Fruit fly (Drosophila melanogaster): ENCODE results near the gene Polr3F.

The Polr3F gene

DNA sequence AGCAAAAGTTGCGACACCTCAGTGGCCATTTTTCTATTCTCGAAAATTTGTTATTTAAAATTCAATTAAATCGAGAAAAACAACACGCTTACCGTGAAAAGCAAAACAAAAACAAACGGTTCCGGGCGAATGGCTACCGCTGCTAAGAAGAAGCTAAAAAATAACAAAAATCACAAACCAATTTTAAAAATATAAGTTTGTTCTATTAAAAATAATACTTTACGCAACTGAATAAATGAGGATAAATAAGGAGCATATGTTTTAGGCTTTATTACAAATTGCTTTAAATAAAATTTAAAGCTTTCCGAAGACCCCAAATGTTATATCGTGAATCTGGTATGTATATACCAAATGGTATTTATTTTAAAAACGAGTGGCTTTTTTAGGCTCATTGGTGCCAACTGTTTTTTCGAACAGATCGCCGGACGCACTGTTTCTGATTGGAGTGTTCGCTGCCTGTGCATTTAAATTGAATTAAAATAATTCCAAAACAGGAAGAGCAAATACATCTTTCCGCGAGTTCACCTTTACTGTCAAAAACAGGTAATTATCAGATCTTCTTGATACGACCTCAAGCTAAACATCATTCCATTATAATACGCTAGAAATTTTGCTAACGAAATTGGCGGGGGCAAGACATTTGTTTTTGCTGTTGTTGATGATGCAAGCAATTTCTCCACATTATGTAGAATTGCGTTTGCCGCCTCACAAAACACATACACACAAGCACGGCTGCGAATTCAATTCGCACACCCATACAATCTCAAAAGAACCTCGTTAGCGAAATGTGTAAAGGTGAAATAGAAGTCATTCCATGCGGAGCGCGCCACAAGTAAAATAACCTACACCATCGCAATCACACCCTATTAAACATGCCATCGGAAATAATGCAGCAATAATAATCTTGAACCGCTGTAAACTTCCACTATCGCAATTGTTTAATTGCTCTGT is at the start of gene Polr3F, which contains the start of gene PyK:
Polr3F (minus strand) TSS at position 248 of the 951 bp plus-strand sequence.
PyK (plus strand) TSS at position 411 of the 951 bp plus-strand sequence.
- no peak for TF ChIP-seq CG33017 (tag; optimal IDR thresholded peaks at IDR 0.05)
- no peak for TF ChIP-seq kay (GFP tag; ENCODE audit: borderline replicate concordance)
- peak; percentile 25 for TF ChIP-seq toe (GFP tag; optimal IDR thresholded peaks at IDR 0.05)
- TF ChIP-seq CG11617 (GFP tag; optimal IDR thresholded peaks at IDR 0.05): peak; percentile 35
- TF ChIP-seq ovo (GFP tag; optimal IDR thresholded peaks at IDR 0.05): peak; percentile 25
- TF ChIP-seq pad (GFP tag; optimal IDR thresholded peaks at IDR 0.05): peak; percentile 16
- peak; percentile 34 for TF ChIP-seq Mnt (GFP tag; optimal IDR thresholded peaks at IDR 0.05)
- TF ChIP-seq CG1620 (GFP tag; optimal IDR thresholded peaks at IDR 0.05): peak; percentile 39
- peak; percentile 32 for TF ChIP-seq Hr96 (GFP tag; optimal IDR thresholded peaks at IDR 0.05)
- peak; percentile 52 for TF ChIP-seq CG14711 (tag; optimal IDR thresholded peaks at IDR 0.05)
- peak; percentile 48 for TF ChIP-seq CG7101 (tag; optimal IDR thresholded peaks at IDR 0.05)
- TF ChIP-seq bab1 (GFP tag; optimal IDR thresholded peaks at IDR 0.05): no peak
- TF ChIP-seq tj (GFP tag; optimal IDR thresholded peaks at IDR 0.05): peak; percentile 95
- no peak for TF ChIP-seq CG7045 (GFP tag; optimal IDR thresholded peaks at IDR 0.05)
- TF ChIP-seq Crg-1 (GFP tag; optimal IDR thresholded peaks at IDR 0.05): no peak
- no peak for TF ChIP-seq CG5204 (GFP tag; optimal IDR thresholded peaks at IDR 0.05)
- no peak for TF ChIP-seq Clk (GFP tag; optimal IDR thresholded peaks at IDR 0.05)
- peak; percentile 37 for TF ChIP-seq CG12768 (GFP tag; optimal IDR thresholded peaks at IDR 0.05)
- TF ChIP-seq cnc (optimal IDR thresholded peaks at IDR 0.05): no peak
- TF ChIP-seq cic (GFP tag; optimal IDR thresholded peaks at IDR 0.05): no peak

- TF ChIP-seq Mnt (GFP tag; optimal IDR thresholded peaks at IDR 0.05) (peak; percentile 20), Hr96 (GFP tag; optimal IDR thresholded peaks at IDR 0.05) (peak; percentile 12), cic (GFP tag; optimal IDR thresholded peaks at IDR 0.05) (peak; percentile 55), Crg-1 (GFP tag; optimal IDR thresholded peaks at IDR 0.05) (no peak), CG12768 (GFP tag; optimal IDR thresholded peaks at IDR 0.05) (peak; percentile 7), cnc (optimal IDR thresholded peaks at IDR 0.05) (no peak), kay (GFP tag; ENCODE audit: borderline replicate concordance) (peak; percentile 14)
Measured at dm6 chr3R:22411879-22412587, 44.9 kb upstream of the Polr3F start.

dm6 chr3R:22410537-22411360 is 43.6 kb upstream of the Polr3F start, which contains the start of the genes CG13850 and lqfR:
Gene CG13850 (minus strand): TSS chr3R:22410915.
Gene lqfR (plus strand): TSS chr3R:22411301.
- TF ChIP-seq CG33017 (tag; optimal IDR thresholded peaks at IDR 0.05) (peak; percentile 61), toe (GFP tag; optimal IDR thresholded peaks at IDR 0.05) (peak; percentile 92), CG5204 (GFP tag; optimal IDR thresholded peaks at IDR 0.05) (peak; percentile 85), CG7045 (GFP tag; optimal IDR thresholded peaks at IDR 0.05) (peak; percentile 69), Mnt (GFP tag; optimal IDR thresholded peaks at IDR 0.05) (peak; percentile 77), cnc (optimal IDR thresholded peaks at IDR 0.05) (no peak), tj (GFP tag; optimal IDR thresholded peaks at IDR 0.05) (peak; percentile 57), CG12768 (GFP tag; optimal IDR thresholded peaks at IDR 0.05) (peak; percentile 88), CG7101 (tag; optimal IDR thresholded peaks at IDR 0.05) (peak; percentile 81), pad (GFP tag; optimal IDR thresholded peaks at IDR 0.05) (peak; percentile 87), cic (GFP tag; optimal IDR thresholded peaks at IDR 0.05) (peak; percentile 49), CG1620 (GFP tag; optimal IDR thresholded peaks at IDR 0.05) (peak; percentile 88), kay (GFP tag; ENCODE audit: borderline replicate concordance) (peak; percentile 95), CG14711 (tag; optimal IDR thresholded peaks at IDR 0.05) (peak; percentile 65), Crg-1 (GFP tag; optimal IDR thresholded peaks at IDR 0.05) (peak; percentile 89), bab1 (GFP tag; optimal IDR thresholded peaks at IDR 0.05) (peak; percentile 25), Hr96 (GFP tag; optimal IDR thresholded peaks at IDR 0.05) (peak; percentile 84), CG11617 (GFP tag; optimal IDR thresholded peaks at IDR 0.05) (peak; percentile 84), Clk (GFP tag; optimal IDR thresholded peaks at IDR 0.05) (peak; percentile 73), ovo (GFP tag; optimal IDR thresholded peaks at IDR 0.05) (peak; percentile 80)

DNA sequence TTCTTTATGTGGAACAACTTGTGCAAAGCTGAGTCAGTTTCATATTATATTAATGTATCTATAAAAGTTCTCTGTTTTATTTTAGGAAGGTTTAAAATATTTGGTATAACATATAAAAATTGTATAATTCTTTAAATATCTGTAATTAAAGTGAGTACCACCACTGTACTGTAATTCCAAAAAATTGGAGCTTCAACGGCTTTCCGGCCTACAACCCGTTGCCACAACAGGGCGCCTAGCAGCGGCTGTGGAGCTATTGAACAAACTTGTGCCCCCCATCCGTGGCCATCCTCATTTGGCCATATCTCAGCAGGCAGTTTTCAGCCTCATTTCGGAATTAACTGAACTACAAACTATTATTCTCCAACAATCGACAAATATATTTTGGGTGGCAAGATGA is 38.5 kb upstream of the Polr3F start, which contains the start of gene CG13855:
CG13855 (plus strand) TSS at position 301 of the 400 bp plus-strand sequence.
- no peak for TF ChIP-seq CG14711 (tag; optimal IDR thresholded peaks at IDR 0.05)
- no peak for TF ChIP-seq cnc (optimal IDR thresholded peaks at IDR 0.05)
- TF ChIP-seq Crg-1 (GFP tag; optimal IDR thresholded peaks at IDR 0.05): no peak
- no peak for TF ChIP-seq CG5204 (GFP tag; optimal IDR thresholded peaks at IDR 0.05)
- TF ChIP-seq pad (GFP tag; optimal IDR thresholded peaks at IDR 0.05): no peak
- TF ChIP-seq CG1620 (GFP tag; optimal IDR thresholded peaks at IDR 0.05): no peak
- TF ChIP-seq ovo (GFP tag; optimal IDR thresholded peaks at IDR 0.05): no peak
- no peak for TF ChIP-seq tj (GFP tag; optimal IDR thresholded peaks at IDR 0.05)
- TF ChIP-seq CG12768 (GFP tag; optimal IDR thresholded peaks at IDR 0.05): no peak
- no peak for TF ChIP-seq kay (GFP tag; ENCODE audit: borderline replicate concordance)
- TF ChIP-seq CG7045 (GFP tag; optimal IDR thresholded peaks at IDR 0.05): no peak
- no peak for TF ChIP-seq bab1 (GFP tag; optimal IDR thresholded peaks at IDR 0.05)
- no peak for TF ChIP-seq CG11617 (GFP tag; optimal IDR thresholded peaks at IDR 0.05)
- no peak for TF ChIP-seq toe (GFP tag; optimal IDR thresholded peaks at IDR 0.05)
- no peak for TF ChIP-seq Clk (GFP tag; optimal IDR thresholded peaks at IDR 0.05)
- TF ChIP-seq CG7101 (tag; optimal IDR thresholded peaks at IDR 0.05): no peak
